Fruit fly (Drosophila melanogaster): ENCODE measurements around the gene grk.

dm6 chr2L:8464107-8464582, 30.7 kb upstream of the grk start, which contains the start of gene prg:
- TF ChIP-seq psq (optimal IDR thresholded peaks at IDR 0.05), result no peak
- TF ChIP-seq h (optimal IDR thresholded peaks at IDR 0.05), result no peak
- TF ChIP-seq Myc (optimal IDR thresholded peaks at IDR 0.05), result no peak
- no peak for TF ChIP-seq Sin3A (optimal IDR thresholded peaks at IDR 0.05)
